Worm (Caenorhabditis elegans) whole organism, young adult: ENCODE measurements around the gene T13G4.1.

Experiments
- B0261.1 ChIP-seq: sonication (generic microtip); optimal IDR thresholded peaks from 2 replicates; lab custom pipeline; 2016; ENCODE audit warnings: mild to moderate bottlenecking, missing genetic modification characterization, moderate library complexity, missing compliant biosample characterization
- D2030.7 ChIP-seq: fragments of 200-800 bp; sonication (Bioruptor generic); IDR thresholded peaks from 2 replicates; pipeline ENCODE4 v1.3.6; 2022; ENCODE audit warnings: missing genetic modification reagents, missing genetic modification characterization, missing compliant biosample characterization
- F10E7.11 ChIP-seq: sonication (generic microtip); optimal IDR thresholded peaks from 2 replicates; lab custom pipeline; 2017; ENCODE audit warnings: mild to moderate bottlenecking, missing genetic modification characterization, moderate library complexity, missing compliant biosample characterization
- F23B12.7 ChIP-seq: sonication (generic microtip); optimal IDR thresholded peaks from 2 replicates; lab custom pipeline; 2017; ENCODE audit warnings: missing genetic modification characterization, mild to moderate bottlenecking, missing compliant biosample characterization, antibody characterized with exemption, moderate library complexity; ENCODE audit not compliant: insufficient read depth
- F37B4.10 ChIP-seq: fragments of 200-800 bp; sonication (Bioruptor generic); IDR thresholded peaks from 2 replicates; pipeline ENCODE4 v1.3.6; 2022; ENCODE audit warnings: missing genetic modification characterization, missing compliant biosample characterization
- F49E8.2 ChIP-seq: sonication (generic microtip); optimal IDR thresholded peaks from 3 replicates; lab custom pipeline; 2017; ENCODE audit warnings: missing genetic modification characterization, mild to moderate bottlenecking, missing compliant biosample characterization, antibody characterized with exemption, moderate library complexity; ENCODE audit not compliant: insufficient read depth
- aptf-3 ChIP-seq: fragments of 200-800 bp; sonication (Bioruptor generic); IDR thresholded peaks from 2 replicates; pipeline ENCODE4 v1.3.6; 2022; ENCODE audit warnings: missing genetic modification characterization, missing compliant biosample characterization
- bed-2 ChIP-seq: fragments of 200-800 bp; sonication (Bioruptor generic); IDR thresholded peaks from 2 replicates; pipeline ENCODE4 v1.3.6; 2022; ENCODE audit warnings: missing genetic modification reagents, missing genetic modification characterization, missing compliant biosample characterization
- cebp-1 ChIP-seq, 2 experiments: fragments of 200-800 bp in 1 of 2; sonication (Bioruptor generic) in 1 of 2; sonication (generic microtip) in 1 of 2; IDR thresholded peaks in 1 of 2; optimal IDR thresholded peaks in 1 of 2; 2 replicates each; pipeline versions ENCODE4 v1.3.6 to Lab custom; 2017 to 2022; ENCODE audit warnings: missing compliant biosample characterization in 2 of 2, missing genetic modification characterization in 2 of 2, mild to moderate bottlenecking in 1 of 2, missing genetic modification reagents in 1 of 2, moderate library complexity in 1 of 2
- ceh-27 ChIP-seq: fragments of 200-800 bp; sonication (Bioruptor generic); optimal IDR thresholded peaks from 2 replicates; lab custom pipeline; 2018; ENCODE audit warnings: mild to moderate bottlenecking, missing genetic modification characterization, moderate library complexity, missing compliant biosample characterization
- ceh-40 ChIP-seq: fragments of 200-800 bp; sonication (Bioruptor generic); IDR thresholded peaks from 2 replicates; pipeline ENCODE4 v1.3.6; 2022; ENCODE audit warnings: missing genetic modification characterization, missing compliant biosample characterization
- ceh-58 ChIP-seq: fragments of 200-800 bp; sonication (Bioruptor generic); IDR thresholded peaks from 2 replicates; pipeline ENCODE4 v1.3.6; 2022; ENCODE audit warnings: missing genetic modification characterization, missing compliant biosample characterization
- ceh-79 ChIP-seq: sonication (generic microtip); optimal IDR thresholded peaks from 2 replicates; lab custom pipeline; 2017; ENCODE audit warnings: mild to moderate bottlenecking, missing genetic modification characterization, missing compliant biosample characterization
- die-1 ChIP-seq: sonication (generic microtip); optimal IDR thresholded peaks from 2 replicates; lab custom pipeline; 2016; ENCODE audit warnings: missing genotype, mild to moderate bottlenecking, missing genetic modification characterization, missing compliant biosample characterization
- dpff-1 ChIP-seq: sonication (generic microtip); optimal IDR thresholded peaks from 2 replicates; lab custom pipeline; 2017; ENCODE audit warnings: mild to moderate bottlenecking, missing genetic modification characterization, missing compliant biosample characterization
- efl-1 ChIP-seq: fragments of 150-350 bp; optimal IDR thresholded peaks from 2 replicates; lab custom pipeline; 2014; ENCODE audit warnings: missing biosample characterization, missing genetic modification reagents, missing genetic modification characterization
- egl-44 ChIP-seq: fragments of 200-800 bp; sonication (Bioruptor generic); IDR thresholded peaks from 2 replicates; pipeline ENCODE4 v1.3.6; 2022; ENCODE audit warnings: missing genetic modification reagents, missing genetic modification characterization, missing compliant biosample characterization
- egrh-3 ChIP-seq: fragments of 200-800 bp; sonication (Bioruptor generic); IDR thresholded peaks from 2 replicates; pipeline ENCODE4 v1.3.6; 2022; ENCODE audit warnings: missing genetic modification reagents, missing genetic modification characterization, missing compliant biosample characterization
- fkh-3 ChIP-seq: sonication (generic microtip); optimal IDR thresholded peaks from 2 replicates; lab custom pipeline; 2016; ENCODE audit warnings: mild to moderate bottlenecking, missing genetic modification characterization, missing compliant biosample characterization
- him-1 ChIP-seq: sonication (generic microtip); optimal IDR thresholded peaks from 2 replicates; lab custom pipeline; 2016; ENCODE audit warnings: missing genotype, missing genetic modification reagents, missing genetic modification characterization, missing compliant biosample characterization
- hlh-12 ChIP-seq: sonication (generic microtip); optimal IDR thresholded peaks from 2 replicates; lab custom pipeline; 2016; ENCODE audit warnings: missing genetic modification characterization, missing compliant biosample characterization
- hmg-1.2 ChIP-seq: fragments of 200-800 bp; sonication (Bioruptor generic); IDR thresholded peaks from 2 replicates; pipeline ENCODE4 v1.3.6; 2022; ENCODE audit warnings: missing genetic modification reagents, missing genetic modification characterization, missing compliant biosample characterization
- lag-1 ChIP-seq: fragments of 200-800 bp; sonication (Bioruptor generic); IDR thresholded peaks from 2 replicates; pipeline ENCODE4 v1.3.6; 2022; ENCODE audit warnings: missing genetic modification reagents, missing genetic modification characterization, missing compliant biosample characterization
- let-607 ChIP-seq, 2 experiments: fragments of 200-800 bp in 1 of 2; sonication (Bioruptor generic) in 1 of 2; sonication (generic microtip) in 1 of 2; optimal IDR thresholded peaks; 2 replicates each; lab custom pipeline; 2016 to 2018; ENCODE audit warnings: mild to moderate bottlenecking in 2 of 2, missing compliant biosample characterization in 2 of 2, missing genetic modification characterization in 2 of 2, moderate library complexity in 2 of 2, missing genotype in 1 of 2
- lin-26 ChIP-seq: fragments of 200-800 bp; sonication (Bioruptor generic); IDR thresholded peaks from 2 replicates; pipeline ENCODE4 v1.3.6; 2022; ENCODE audit warnings: missing genetic modification reagents, missing genetic modification characterization, missing compliant biosample characterization
- lsl-1 ChIP-seq: fragments of 200-800 bp; sonication (Bioruptor generic); optimal IDR thresholded peaks from 2 replicates; lab custom pipeline; 2018; ENCODE audit warnings: mild to moderate bottlenecking, missing genetic modification characterization, moderate library complexity, missing compliant biosample characterization
- lsy-27 ChIP-seq: sonication (generic microtip); optimal IDR thresholded peaks from 2 replicates; lab custom pipeline; 2017; ENCODE audit warnings: missing genetic modification characterization, mild to moderate bottlenecking, missing compliant biosample characterization, antibody characterized with exemption, missing genotype, borderline replicate concordance; ENCODE audit not compliant: insufficient read depth
- madf-3 ChIP-seq: fragments of 200-800 bp; sonication (Bioruptor generic); IDR thresholded peaks from 2 replicates; pipeline ENCODE4 v1.3.6; 2022; ENCODE audit warnings: missing genetic modification reagents, missing genetic modification characterization, missing compliant biosample characterization
- mel-28 ChIP-seq: sonication (generic microtip); optimal IDR thresholded peaks from 2 replicates; lab custom pipeline; 2016; ENCODE audit warnings: borderline replicate concordance, mild to moderate bottlenecking, missing genetic modification characterization, missing compliant biosample characterization
- mes-4 ChIP-seq: sonication (generic microtip); optimal IDR thresholded peaks from 2 replicates; lab custom pipeline; 2016; ENCODE audit warnings: missing genotype, missing genetic modification characterization, missing compliant biosample characterization
- pha-4 ChIP-seq: fragments of 150-350 bp; sonication (generic microtip); optimal IDR thresholded peaks from 2 replicates; lab custom pipeline; 2014; ENCODE audit warnings: missing biosample characterization, missing genetic modification reagents, missing genetic modification characterization
- rpc-1 ChIP-seq, 2 experiments: fragments of 150-350 bp in 1 of 2; sonication (generic microtip) in 1 of 2; optimal IDR thresholded peaks; 2 replicates each; lab custom pipeline; 2014 to 2018; ENCODE audit warnings: missing biosample characterization in 1 of 2, missing genetic modification characterization in 1 of 2, missing genetic modification reagents in 1 of 2, missing genotype in 1 of 2
- tbp1 ChIP-seq: fragments of 200-800 bp; sonication (Bioruptor generic); optimal IDR thresholded peaks from 2 replicates; lab custom pipeline; 2018; ENCODE audit warnings: mild to moderate bottlenecking, missing genetic modification characterization, missing compliant biosample characterization
- zfh-2 ChIP-seq: fragments of 200-800 bp; sonication (Bioruptor generic); conservative IDR thresholded peaks from 2 replicates; pipeline ENCODE4 v1.3.6; 2022; ENCODE audit warnings: missing genetic modification reagents, missing genetic modification characterization, missing compliant biosample characterization
- ztf-18 ChIP-seq: sonication (generic microtip); optimal IDR thresholded peaks from 2 replicates; lab custom pipeline; 2016; ENCODE audit warnings: missing genotype, mild to moderate bottlenecking, missing genetic modification characterization, missing compliant biosample characterization

The T13G4.1 gene

DNA sequence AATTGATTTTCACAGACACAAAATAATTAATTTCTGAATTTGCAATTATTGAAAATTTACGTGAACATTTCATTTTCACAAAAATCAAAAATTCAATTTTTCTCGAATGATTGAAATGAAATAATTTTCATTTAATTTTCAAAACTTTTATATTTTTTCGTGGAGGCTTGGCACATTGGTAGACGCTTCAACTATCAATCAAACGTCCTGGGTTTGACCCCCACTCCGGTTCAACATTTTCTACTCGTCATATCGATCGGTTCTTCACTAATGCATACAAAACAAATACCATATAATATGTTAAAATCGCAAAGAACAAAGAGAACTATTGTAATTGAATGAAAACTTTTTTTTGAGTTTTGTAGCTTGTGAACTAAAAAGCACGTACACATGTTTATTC, 15.0 kb downstream of the T13G4.1 start:
- TF ChIP-seq lin-26 (GFP tag; lab: Robert Waterston, UW) (0 out of 2 replicates have a peak, but pooled peaks have one; percentile 35), lsl-1 (GFP tag; lab: Kevin White, UChicago) (no peak), rpc-1 (optimal IDR thresholded peaks at IDR 0.05; lab: Kevin White, UChicago) (peak; percentile 82), rpc-1 (tag; optimal IDR thresholded peaks at IDR 0.05; lab: Kevin White, UChicago) (peak; percentile 93), let-607 (tag; optimal IDR thresholded peaks at IDR 0.05; lab: Kevin White, UChicago) (peak in 1 of 2 experiments; percentile 3), die-1 (tag; lab: Kevin White, UChicago) (peak; percentile 47), B0261.1 (tag; lab: Kevin White, UChicago) (peak; percentile 51), dpff-1 (tag; lab: Kevin White, UChicago) (no peak), tbp1 (peak; percentile 79), him-1 (peak; percentile 4), egl-44 (no peak), ztf-18 (tag; lab: Kevin White, UChicago) (peak; percentile 23), D2030.7 (peak; percentile 54)

DNA sequence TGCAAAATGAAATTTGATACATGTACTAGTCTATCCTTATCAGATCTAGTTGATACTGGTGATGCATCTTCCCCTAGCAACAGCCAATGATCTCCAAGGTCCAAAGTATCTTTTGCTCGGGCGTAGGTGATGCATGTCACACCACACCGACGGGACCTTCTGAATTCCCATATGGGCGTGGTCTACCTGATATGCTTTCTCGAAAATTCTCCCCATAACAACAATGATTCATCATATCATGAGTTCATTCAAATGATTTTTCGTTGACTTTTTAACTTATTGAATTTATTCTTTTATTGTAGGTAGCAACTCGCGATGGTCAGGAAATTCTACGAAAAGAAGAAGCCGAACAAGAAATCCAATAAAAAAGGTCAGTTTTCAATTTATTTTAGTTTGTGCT, 16.1 kb downstream of the T13G4.1 start, which contains the start of gene C46H3.1:
C46H3.1 (plus strand) TSS at position 301 of the 400 bp plus-strand sequence.
- TF ChIP-seq mel-28 (tag; lab: Kevin White, UChicago) = no peak
- no peak for TF ChIP-seq ceh-58
- TF ChIP-seq egl-44 = no peak
- no peak for TF ChIP-seq F37B4.10 (GFP tag; lab: Robert Waterston, UW)
- TF ChIP-seq madf-3 (GFP tag; lab: Robert Waterston, UW) = no peak
- TF ChIP-seq ceh-40 = no peak
- no peak for TF ChIP-seq efl-1 (GFP tag; lab: Kevin White, UChicago)
- no peak for TF ChIP-seq fkh-3 (tag; lab: Kevin White, UChicago)

DNA sequence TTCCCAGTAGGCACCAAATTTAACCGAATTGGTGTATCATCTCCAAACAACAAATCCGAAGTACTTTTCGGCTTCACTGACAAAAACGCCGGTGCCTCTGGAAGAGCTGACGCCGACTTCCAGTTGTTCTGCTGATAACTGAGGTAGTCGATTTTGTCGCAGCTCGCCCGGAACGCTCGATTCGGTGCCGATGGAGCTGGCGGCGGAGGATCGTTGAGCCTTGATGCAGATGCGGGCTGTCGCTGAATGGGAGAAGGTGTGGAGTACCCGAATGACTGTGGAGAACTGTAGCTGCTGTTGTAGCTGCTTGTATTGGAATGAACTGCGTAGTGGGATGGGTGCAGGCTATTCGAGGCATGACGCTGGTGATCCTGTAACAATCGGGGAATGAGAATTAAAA, 20.2 kb downstream of the T13G4.1 start:
- TF ChIP-seq mes-4 (tag; lab: Kevin White, UChicago) (no peak), hlh-12 (no peak), zfh-2 (GFP tag; lab: Robert Waterston, UW) (peak; percentile 81), tbp1 (no peak), cebp-1 (GFP tag; IDR thresholded peaks at IDR 0.05; lab: Robert Waterston, UW) (no peak), cebp-1 (tag; optimal IDR thresholded peaks at IDR 0.05; lab: Kevin White, UChicago) (no peak), F49E8.2 (no peak), madf-3 (GFP tag; lab: Robert Waterston, UW) (peak; percentile 14; the same call in 1 of the 2 replicates), ceh-79 (tag; lab: Kevin White, UChicago) (no peak), hmg-1.2 (GFP tag; lab: Robert Waterston, UW) (no peak), F23B12.7 (no peak), ceh-27 (GFP tag; lab: Kevin White, UChicago) (no peak), egrh-3 (GFP tag; lab: Robert Waterston, UW) (peak; percentile 34; the same call in 1 of the 2 replicates)

DNA sequence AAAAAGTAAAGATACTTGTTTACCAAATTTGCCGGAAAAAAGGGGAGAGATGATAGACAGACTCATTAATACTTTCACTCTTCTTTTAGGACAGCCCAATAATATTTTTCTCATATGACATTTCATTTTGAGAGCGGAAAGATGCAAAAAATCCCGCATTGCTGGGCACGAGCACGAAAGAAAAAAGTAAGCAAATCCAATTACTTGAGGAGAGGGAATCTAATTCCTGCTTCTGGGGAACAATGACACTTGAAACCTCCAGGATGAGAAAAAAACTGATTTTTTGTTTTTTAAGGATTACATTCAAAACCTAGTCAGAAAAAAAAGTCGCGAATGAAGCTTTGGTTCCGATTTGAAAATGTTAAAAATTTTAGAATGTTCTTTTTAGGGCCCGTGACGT, 23.9 kb downstream of the T13G4.1 start:
- TF ChIP-seq aptf-3 = no peak
- no peak for TF ChIP-seq lag-1 (GFP tag; lab: Robert Waterston, UW)
- no peak for TF ChIP-seq pha-4 (tag; lab: Kevin White, UChicago)
- no peak for TF ChIP-seq bed-2 (GFP tag; lab: Robert Waterston, UW)
- TF ChIP-seq lsy-27 = no peak
- TF ChIP-seq F10E7.11 (tag; lab: Kevin White, UChicago) = no peak
